Worm (Caenorhabditis elegans) whole organism, early embryonic: ENCODE data around the gene cyp-33E1.

Source experiments
- F13C5.2 ChIP-seq: sonication (generic microtip); optimal IDR thresholded peaks from 2 replicates; lab custom pipeline; 2017; ENCODE audit warnings: mild to moderate bottlenecking, missing genetic modification characterization, inconsistent platforms, missing compliant biosample characterization
- aly-1 ChIP-seq: sonication (generic microtip); optimal IDR thresholded peaks from 2 replicates; lab custom pipeline; 2016; ENCODE audit warnings: missing genetic modification characterization, missing compliant biosample characterization
- ama-1 ChIP-seq: fragments of 150-350 bp; optimal IDR thresholded peaks from 2 replicates; lab custom pipeline; 2014
- ceh-13 ChIP-seq: fragments of 200-800 bp; sonication (Bioruptor generic); optimal IDR thresholded peaks from 2 replicates; lab custom pipeline; 2018; ENCODE audit warnings: mild to moderate bottlenecking, missing genetic modification characterization, missing compliant biosample characterization
- ceh-36 ChIP-seq: sonication (generic microtip); optimal IDR thresholded peaks from 2 replicates; lab custom pipeline; 2016; ENCODE audit warnings: missing genetic modification characterization, inconsistent platforms, missing compliant biosample characterization
- ets-7 ChIP-seq: sonication (generic microtip); optimal IDR thresholded peaks from 2 replicates; lab custom pipeline; 2016; ENCODE audit warnings: missing genotype, missing genetic modification characterization, missing compliant biosample characterization
- flt-1 ChIP-seq: fragments of 200-800 bp; sonication (Bioruptor generic); IDR thresholded peaks from 2 replicates; pipeline ENCODE4 v1.3.6; 2022; ENCODE audit warnings: missing genetic modification characterization, missing compliant biosample characterization
- hmbx-1 ChIP-seq: sonication (generic microtip); optimal IDR thresholded peaks from 2 replicates; lab custom pipeline; 2016; ENCODE audit warnings: mild to moderate bottlenecking, missing genetic modification characterization, missing compliant biosample characterization
- hmg-4 ChIP-seq: fragments of 200-800 bp; sonication (Bioruptor generic); optimal IDR thresholded peaks from 2 replicates; lab custom pipeline; 2018; ENCODE audit warnings: mild to moderate bottlenecking, missing genetic modification characterization, missing compliant biosample characterization
- hnd-1 ChIP-seq: sonication (generic microtip); optimal IDR thresholded peaks from 2 replicates; lab custom pipeline; 2016; ENCODE audit warnings: missing genetic modification characterization, missing compliant biosample characterization
- pes-1 ChIP-seq: fragments of 200-800 bp; sonication (Bioruptor generic); IDR thresholded peaks from 2 replicates; pipeline ENCODE4 v1.3.6; 2022; ENCODE audit warnings: missing genetic modification reagents, missing genetic modification characterization, missing compliant biosample characterization
- sea-1 ChIP-seq: fragments of 200-800 bp; sonication (Bioruptor generic); conservative IDR thresholded peaks from 2 replicates; pipeline ENCODE4 v1.3.6; 2022; ENCODE audit warnings: missing genetic modification characterization, missing compliant biosample characterization

- TF ChIP-seq aly-1 (tag; lab: Kevin White, UChicago) (no peak), flt-1 (GFP tag; lab: Robert Waterston, UW) (no peak), ets-7 (tag; lab: Kevin White, UChicago) (no peak), ceh-36 (tag; lab: Kevin White, UChicago) (no peak), ama-1 (lab: Kevin White, UChicago) (no peak), F13C5.2 (tag; lab: Kevin White, UChicago) (no peak), pes-1 (GFP tag; lab: Robert Waterston, UW) (no peak), sea-1 (GFP tag; lab: Robert Waterston, UW) (no peak), hnd-1 (tag; lab: Kevin White, UChicago) (no peak), ceh-13 (GFP tag; lab: Kevin White, UChicago) (no peak), hmg-4 (no peak), hmbx-1 (tag; lab: Kevin White, UChicago) (no peak)
Measured at ce11 chrIV:8602877-8603276, 45.5 kb downstream of the cyp-33E1 start, which contains the start of gene Y59H11AR.10.
